Worm (Caenorhabditis elegans): ENCODE data around the gene srj-6.
A peak's percentile ranks its signal among the peaks of the same experiment; 100 is the strongest.

srj-6 gene

DNA sequence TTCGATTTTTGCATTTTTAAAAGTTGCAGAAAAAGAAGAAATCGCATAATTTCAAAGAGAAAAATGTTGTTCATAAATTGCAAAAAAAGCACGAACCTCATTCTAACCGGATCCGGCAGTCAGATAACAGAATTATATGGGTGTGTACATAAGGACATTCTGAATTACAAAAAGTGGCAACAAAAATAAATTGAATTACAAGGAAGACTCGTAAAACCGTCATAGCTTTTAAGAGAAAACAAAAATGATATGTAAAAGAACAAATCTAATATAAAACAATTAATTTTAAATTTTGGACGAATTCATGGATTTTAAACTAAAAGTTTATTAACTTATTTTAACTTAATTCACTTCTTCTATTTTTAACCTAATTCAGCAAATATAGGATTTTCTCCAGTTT, 5.9 kb upstream of the srj-6 start, which contains the start of gene F31F4.17:
Gene F31F4.17, minus strand, starts transcription at position 101 of the 400 bp plus-strand sequence.
- TF ChIP-seq C17E4.6 (GFP tag; IDR thresholded peaks at IDR 0.05): no peak

ce11 chrV:658140-658539, 3.8 kb upstream of the srj-6 start:
- TF ChIP-seq Y53F4B.3 (GFP tag; IDR thresholded peaks at IDR 0.05) (peak; percentile 99; the same call in 1 of the 2 replicates), hsf-1 (GFP tag; IDR thresholded peaks at IDR 0.05) (0 out of 2 replicates have a peak, but pooled peaks have one; percentile 35), madf-3 (GFP tag; IDR thresholded peaks at IDR 0.05) (peak; percentile 74; the same call in 1 of the 2 replicates), egrh-3 (GFP tag; IDR thresholded peaks at IDR 0.05) (peak; percentile 92), ceh-91 (GFP tag; IDR thresholded peaks at IDR 0.05) (peak; percentile 44; the same call in 1 of the 2 replicates)

- no peak for TF ChIP-seq somi-1 (GFP tag; optimal IDR thresholded peaks at IDR 0.05)
- no peak for TF ChIP-seq xnd-1 (tag; optimal IDR thresholded peaks at IDR 0.05)
- TF ChIP-seq lsl-1 (GFP tag; optimal IDR thresholded peaks at IDR 0.05): no peak
- TF ChIP-seq T07F8.4 (tag; optimal IDR thresholded peaks at IDR 0.05): no peak
- TF ChIP-seq hlh-12 (tag; optimal IDR thresholded peaks at IDR 0.05): no peak
- TF ChIP-seq lag-1 (GFP tag; IDR thresholded peaks at IDR 0.05): no peak
- TF ChIP-seq B0336.3 (GFP tag; IDR thresholded peaks at IDR 0.05): no peak
- TF ChIP-seq egl-44 (GFP tag; IDR thresholded peaks at IDR 0.05): no peak
- TF ChIP-seq ztf-26 (tag; optimal IDR thresholded peaks at IDR 0.05): no peak
- no peak for TF ChIP-seq efl-1 (GFP tag; optimal IDR thresholded peaks at IDR 0.05)
- TF ChIP-seq nfya-2 (GFP tag; IDR thresholded peaks at IDR 0.05): no peak
- no peak for TF ChIP-seq ceh-79 (tag; optimal IDR thresholded peaks at IDR 0.05)
- no peak for TF ChIP-seq F39B2.1 (GFP tag; IDR thresholded peaks at IDR 0.05)
- no peak for TF ChIP-seq sptf-2 (GFP tag; optimal IDR thresholded peaks at IDR 0.05)
- TF ChIP-seq atf-7 (tag; optimal IDR thresholded peaks at IDR 0.05): no peak
- no peak for TF ChIP-seq dpff-1 (tag; optimal IDR thresholded peaks at IDR 0.05)
- TF ChIP-seq F37B4.10 (GFP tag; IDR thresholded peaks at IDR 0.05): no peak
Measured at ce11 chrV:657678-658077, 3.4 kb upstream of the srj-6 start, which contains the start of gene srh-246. srh-246 (minus strand) TSS chrV:657778.

ce11 chrV:655823-656222, 1.5 kb upstream of the srj-6 start, which contains the start of gene srh-245:
srh-245 (minus strand) TSS chrV:655923.
- TF ChIP-seq gei-17 (GFP tag; optimal IDR thresholded peaks at IDR 0.05): no peak
- no peak for TF ChIP-seq attf-3 (GFP tag; conservative IDR thresholded peaks at IDR 0.05)
- TF ChIP-seq C17E4.6 (GFP tag; IDR thresholded peaks at IDR 0.05): no peak
- TF ChIP-seq K12H6.12 (tag; optimal IDR thresholded peaks at IDR 0.05): no peak
- TF ChIP-seq bed-1 (GFP tag; IDR thresholded peaks at IDR 0.05): no peak
- TF ChIP-seq attf-6 (GFP tag; IDR thresholded peaks at IDR 0.05): no peak
- no peak for TF ChIP-seq mel-28 (tag; optimal IDR thresholded peaks at IDR 0.05; ENCODE audit: borderline replicate concordance)
- no peak for TF ChIP-seq snpc-3.4 (tag; optimal IDR thresholded peaks at IDR 0.05)
- no peak for TF ChIP-seq egl-44 (GFP tag; IDR thresholded peaks at IDR 0.05)
- TF ChIP-seq akir-1 (GFP tag; optimal IDR thresholded peaks at IDR 0.05): no peak
- TF ChIP-seq ztf-28 (GFP tag; IDR thresholded peaks at IDR 0.05): no peak
- no peak for TF ChIP-seq Y53G8AR.9 (GFP tag; conservative IDR thresholded peaks at IDR 0.05)
- no peak for TF ChIP-seq aptf-3 (GFP tag; IDR thresholded peaks at IDR 0.05)
- TF ChIP-seq sdz-38 (tag; optimal IDR thresholded peaks at IDR 0.05): no peak
- TF ChIP-seq cebp-1 (GFP tag; IDR thresholded peaks at IDR 0.05): no peak
- TF ChIP-seq cebp-1 (tag; optimal IDR thresholded peaks at IDR 0.05): no peak
- no peak for TF ChIP-seq xnd-1 (tag; optimal IDR thresholded peaks at IDR 0.05)
- no peak for TF ChIP-seq F49E8.2 (tag; optimal IDR thresholded peaks at IDR 0.05; ENCODE audit: insufficient read depth)
- no peak for TF ChIP-seq C06A6.2 (GFP tag; conservative IDR thresholded peaks at IDR 0.05)
